Worm (Caenorhabditis elegans): ENCODE results near the gene bath-46.
"Not testable (repeated sequence)": the region's sequence is repeated elsewhere in the genome, so short reads cannot be mapped to it uniquely, and the experiment has no call there.

DNA sequence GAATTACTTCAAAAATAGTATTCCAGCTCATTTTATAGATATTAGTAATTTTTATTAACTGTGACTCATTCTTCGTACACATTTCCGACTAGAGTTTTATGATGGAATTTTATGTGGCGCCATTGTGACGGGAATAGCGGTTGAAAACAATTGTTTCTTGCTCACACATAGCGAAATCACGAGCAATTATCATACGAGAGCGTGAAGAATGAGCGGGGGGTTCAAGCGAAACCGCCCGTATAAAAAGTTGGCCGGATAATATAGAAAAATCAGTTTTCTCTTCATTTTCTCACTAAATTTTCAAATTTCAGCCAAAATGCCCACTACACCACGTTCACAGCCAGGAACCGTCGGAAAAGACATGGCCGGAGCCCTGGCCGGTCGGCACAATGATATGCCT is 35.8 kb downstream of the bath-46 start, which contains the start of gene C08E3.1:
- TF ChIP-seq lin-39 (tag; optimal IDR thresholded peaks at IDR 0.05); daf-12 (tag; optimal IDR thresholded peaks at IDR 0.05); ama-1 (optimal IDR thresholded peaks at IDR 0.05); nhr-76 (tag; optimal IDR thresholded peaks at IDR 0.05); nhr-237 (tag; optimal IDR thresholded peaks at IDR 0.05); snpc-4 (tag; optimal IDR thresholded peaks at IDR 0.05); egl-27 (tag; optimal IDR thresholded peaks at IDR 0.05); elt-3 (tag; optimal IDR thresholded peaks at IDR 0.05): not testable (repeated sequence)
